Fruit fly (Drosophila melanogaster) whole organism, embryonic: Measurements from ENCODE around the gene CG34148.
A peak's percentile ranks its signal among the peaks of the same experiment; 100 is the strongest.

ENCODE experiments used
- Atf6 ChIP-seq: fragments of 200-800 bp; sonication (Bioruptor generic); IDR thresholded peaks from 2 replicates; pipeline ENCODE4 v1.3.6; 2022; ENCODE audit warnings: missing biosample characterization, missing genetic modification characterization
- CG12104 ChIP-seq: fragments of 200-800 bp; sonication (Bioruptor generic); optimal IDR thresholded peaks from 3 replicates; lab custom pipeline; 2016; ENCODE audit warnings: missing biosample characterization, missing genetic modification characterization
- CG12659 ChIP-seq: fragments of 200-800 bp; sonication (Bioruptor generic); optimal IDR thresholded peaks from 3 replicates; lab custom pipeline; 2017; ENCODE audit warnings: mild to moderate bottlenecking, missing biosample characterization, missing genetic modification reagents, missing genetic modification characterization
- CG13424 ChIP-seq: fragments of 200-800 bp; sonication (Bioruptor generic); optimal IDR thresholded peaks from 2 replicates; lab custom pipeline; 2019; ENCODE audit warnings: missing biosample characterization, mild to moderate bottlenecking, missing genetic modification characterization, moderate library complexity
- CG13775 ChIP-seq: fragments of 200-800 bp; sonication (Bioruptor generic); optimal IDR thresholded peaks from 3 replicates; lab custom pipeline; 2017; ENCODE audit warnings: missing biosample characterization, mild to moderate bottlenecking, missing genetic modification characterization
- CG14014 ChIP-seq: fragments of 200-800 bp; sonication (Bioruptor generic); IDR thresholded peaks from 2 replicates; pipeline ENCODE4 v1.3.6; 2022; ENCODE audit warnings: missing biosample characterization, missing genetic modification characterization
- CG15514 ChIP-seq: fragments of 200-800 bp; sonication (Bioruptor generic); optimal IDR thresholded peaks from 3 replicates; lab custom pipeline; 2017; ENCODE audit warnings: missing biosample characterization, missing genetic modification characterization, mild to moderate bottlenecking, moderate library complexity, missing genetic modification reagents
- CG1603 ChIP-seq: fragments of 200-800 bp; sonication (Bioruptor generic); optimal IDR thresholded peaks from 2 replicates; lab custom pipeline; 2019; ENCODE audit warnings: missing biosample characterization, mild to moderate bottlenecking, missing genetic modification characterization, moderate library complexity
- CG17186 ChIP-seq: fragments of 200-800 bp; sonication (Bioruptor generic); optimal IDR thresholded peaks from 3 replicates; lab custom pipeline; 2017; ENCODE audit warnings: missing biosample characterization, missing genetic modification reagents, missing genetic modification characterization
- CG17328 ChIP-seq: fragments of 200-800 bp; sonication (Bioruptor generic); IDR thresholded peaks from 2 replicates; pipeline ENCODE4 v1.3.6; 2022; ENCODE audit warnings: missing biosample characterization, missing genetic modification characterization
- CG17568 ChIP-seq: fragments of 200-800 bp; sonication (Bioruptor generic); optimal IDR thresholded peaks from 2 replicates; lab custom pipeline; 2018; ENCODE audit warnings: missing biosample characterization, mild to moderate bottlenecking, missing genetic modification characterization, moderate library complexity
- CG17829 ChIP-seq: fragments of 200-800 bp; optimal IDR thresholded peaks from 2 replicates; lab custom pipeline; 2019; ENCODE audit warnings: missing biosample characterization, mild to moderate bottlenecking, missing genetic modification characterization, moderate library complexity
- CG1832 ChIP-seq: fragments of 200-800 bp; sonication (Bioruptor generic); optimal IDR thresholded peaks from 2 replicates; lab custom pipeline; 2017; ENCODE audit warnings: missing biosample characterization, mild to moderate bottlenecking, missing genetic modification characterization, inconsistent platforms
- CG2202 ChIP-seq: fragments of 200-800 bp; sonication (Bioruptor generic); optimal IDR thresholded peaks from 2 replicates; lab custom pipeline; 2018; ENCODE audit warnings: missing biosample characterization, mild to moderate bottlenecking, missing genetic modification characterization
- CG2875 ChIP-seq: fragments of 200-800 bp; sonication (Bioruptor generic); optimal IDR thresholded peaks from 2 replicates; lab custom pipeline; 2017; ENCODE audit warnings: missing biosample characterization, mild to moderate bottlenecking, missing genetic modification characterization, missing genetic modification reagents
- CG31365 ChIP-seq: fragments of 200-800 bp; sonication (Bioruptor generic); optimal IDR thresholded peaks from 2 replicates; lab custom pipeline; 2018; ENCODE audit warnings: missing biosample characterization, mild to moderate bottlenecking, missing genetic modification characterization
- CG33557 ChIP-seq: fragments of 200-800 bp; sonication (Bioruptor generic); optimal IDR thresholded peaks from 2 replicates; lab custom pipeline; 2019; ENCODE audit warnings: missing biosample characterization, mild to moderate bottlenecking, missing genetic modification characterization, moderate library complexity
- CG34376 ChIP-seq: fragments of 200-800 bp; sonication (Bioruptor generic); optimal IDR thresholded peaks from 2 replicates; lab custom pipeline; 2018; ENCODE audit warnings: missing biosample characterization, mild to moderate bottlenecking, missing genetic modification characterization
- CG6854 ChIP-seq: fragments of 200-800 bp; sonication (Bioruptor generic); optimal IDR thresholded peaks from 3 replicates; lab custom pipeline; 2017; ENCODE audit warnings: missing biosample characterization, mild to moderate bottlenecking, missing genetic modification characterization
- CG9437 ChIP-seq: fragments of 200-800 bp; sonication (Bioruptor generic); optimal IDR thresholded peaks from 2 replicates; lab custom pipeline; 2018; ENCODE audit warnings: missing biosample characterization, mild to moderate bottlenecking, missing genetic modification characterization
- CG9932 ChIP-seq: fragments of 200-800 bp; sonication (Bioruptor generic); IDR thresholded peaks from 2 replicates; pipeline ENCODE4 v1.3.6; 2022; ENCODE audit warnings: missing biosample characterization, missing genetic modification characterization
- Dp ChIP-seq: fragments of 200-800 bp; sonication (Bioruptor generic); optimal IDR thresholded peaks from 2 replicates; lab custom pipeline; 2018; ENCODE audit warnings: missing biosample characterization, mild to moderate bottlenecking, missing genetic modification characterization, moderate library complexity
- Fer2 ChIP-seq: fragments of 200-800 bp; sonication (Bioruptor generic); optimal IDR thresholded peaks from 2 replicates; lab custom pipeline; 2018; ENCODE audit warnings: missing biosample characterization, mild to moderate bottlenecking, missing genetic modification characterization, moderate library complexity
- Fer3 ChIP-seq: fragments of 200-800 bp; sonication (Bioruptor generic); optimal IDR thresholded peaks from 2 replicates; lab custom pipeline; 2018; ENCODE audit warnings: missing biosample characterization, mild to moderate bottlenecking, missing genetic modification characterization, moderate library complexity
- Hey ChIP-seq: fragments of 200-800 bp; sonication (Bioruptor generic); optimal IDR thresholded peaks from 3 replicates; lab custom pipeline; 2018; ENCODE audit warnings: missing biosample characterization, mild to moderate bottlenecking, missing genetic modification characterization
- Nf-YA ChIP-seq: fragments of 200-800 bp; sonication (Bioruptor generic); IDR thresholded peaks from 2 replicates; pipeline ENCODE4 v1.3.6; 2022; ENCODE audit warnings: missing biosample characterization, missing genetic modification characterization
- Pdp1 ChIP-seq, 2 experiments: fragments of 200-800 bp; sonication (Bioruptor generic); optimal IDR thresholded peaks; 3 replicates each; lab custom pipeline; 2016; ENCODE audit warnings: missing biosample characterization in 2 of 2, missing genetic modification characterization in 2 of 2, mild to moderate bottlenecking in 1 of 2, moderate library complexity in 1 of 2
- Sry-β ChIP-seq: fragments of 200-800 bp; sonication (Bioruptor generic); optimal IDR thresholded peaks from 2 replicates; lab custom pipeline; 2018; ENCODE audit warnings: missing biosample characterization, mild to moderate bottlenecking, missing genetic modification characterization, moderate library complexity
- Stat92E ChIP-seq, 3 experiments: fragments of >200 bp in 2 of 3; fragments of 200-800 bp in 1 of 3; sonication (Bioruptor generic) in 1 of 3; optimal IDR thresholded peaks; 2 replicates each; lab custom pipeline; 2017 to 2019; ENCODE audit warnings: missing biosample characterization in 3 of 3, missing genetic modification characterization in 3 of 3, mild to moderate bottlenecking in 1 of 3, moderate library complexity in 1 of 3
- YL-1 ChIP-seq: fragments of 200-800 bp; sonication (Bioruptor generic); optimal IDR thresholded peaks from 3 replicates; lab custom pipeline; 2017; ENCODE audit warnings: missing biosample characterization, mild to moderate bottlenecking, missing genetic modification characterization
- bcd ChIP-seq: fragments of 200-800 bp; sonication (Bioruptor generic); optimal IDR thresholded peaks from 2 replicates; lab custom pipeline; 2017; ENCODE audit warnings: missing biosample characterization, mild to moderate bottlenecking, missing genetic modification characterization
- bsh ChIP-seq, 2 experiments: fragments of 200-800 bp; sonication (Bioruptor generic); optimal IDR thresholded peaks; 2 replicates each; lab custom pipeline; 2017 to 2018; ENCODE audit warnings: mild to moderate bottlenecking in 2 of 2, missing biosample characterization in 2 of 2, missing genetic modification characterization in 2 of 2, moderate library complexity in 1 of 2
- caup ChIP-seq: fragments of 200-800 bp; sonication (Bioruptor generic); optimal IDR thresholded peaks from 3 replicates; lab custom pipeline; 2017; ENCODE audit warnings: missing biosample characterization, mild to moderate bottlenecking, missing genetic modification characterization, moderate library complexity; ENCODE audit not compliant: severe bottlenecking
- crc ChIP-seq: fragments of 200-800 bp; sonication (Bioruptor generic); optimal IDR thresholded peaks from 2 replicates; lab custom pipeline; 2016; ENCODE audit warnings: missing biosample characterization, missing genetic modification characterization
- dysf ChIP-seq: fragments of 200-800 bp; sonication (Bioruptor generic); IDR thresholded peaks from 3 replicates; pipeline ENCODE4 v1.3.6; 2022; ENCODE audit warnings: missing biosample characterization, missing genetic modification characterization
- esg ChIP-seq: fragments of 200-800 bp; sonication (Bioruptor generic); conservative IDR thresholded peaks from 2 replicates; pipeline ENCODE4 v1.3.6; 2022; ENCODE audit warnings: missing biosample characterization, missing genetic modification characterization
- grau ChIP-seq: fragments of 200-800 bp; optimal IDR thresholded peaks from 3 replicates; lab custom pipeline; 2019; ENCODE audit warnings: missing biosample characterization, mild to moderate bottlenecking, missing genetic modification characterization, moderate library complexity
- gsb-n ChIP-seq: fragments of 200-800 bp; sonication (Bioruptor generic); optimal IDR thresholded peaks from 3 replicates; lab custom pipeline; 2018; ENCODE audit warnings: missing biosample characterization, mild to moderate bottlenecking, missing genetic modification characterization
- gt ChIP-seq: fragments of 200-800 bp; sonication (Bioruptor generic); IDR thresholded peaks from 2 replicates; pipeline ENCODE4 v1.3.6; 2022; ENCODE audit warnings: missing biosample characterization, missing genetic modification characterization
- peb ChIP-seq: fragments of 200-800 bp; sonication (Bioruptor generic); IDR thresholded peaks from 2 replicates; pipeline ENCODE4 v1.3.6; 2022; ENCODE audit warnings: missing biosample characterization, missing genetic modification characterization
- pum ChIP-seq: fragments of 200-800 bp; sonication (Bioruptor generic); optimal IDR thresholded peaks from 2 replicates; lab custom pipeline; 2016; ENCODE audit warnings: missing biosample characterization, missing genetic modification characterization
- pzg ChIP-seq: fragments of 200-800 bp; sonication (Bioruptor generic); optimal IDR thresholded peaks from 3 replicates; lab custom pipeline; 2018; ENCODE audit warnings: missing biosample characterization, mild to moderate bottlenecking, missing genetic modification characterization, moderate library complexity
- salm ChIP-seq: fragments of 200-800 bp; sonication (Bioruptor generic); optimal IDR thresholded peaks from 2 replicates; lab custom pipeline; 2018; ENCODE audit warnings: missing biosample characterization, mild to moderate bottlenecking, missing genetic modification characterization
- sima ChIP-seq: fragments of 200-800 bp; sonication (Bioruptor generic); optimal IDR thresholded peaks from 2 replicates; lab custom pipeline; 2016; ENCODE audit warnings: missing biosample characterization, missing genetic modification characterization
- sisA ChIP-seq: fragments of 200-800 bp; sonication (Bioruptor generic); IDR thresholded peaks from 2 replicates; pipeline ENCODE4 v1.3.6; 2022; ENCODE audit warnings: missing biosample characterization, missing genetic modification characterization
- trem ChIP-seq: fragments of 200-800 bp; optimal IDR thresholded peaks from 3 replicates; lab custom pipeline; 2019; ENCODE audit warnings: missing biosample characterization, mild to moderate bottlenecking, missing genetic modification characterization, moderate library complexity
- unc-4 ChIP-seq: fragments of 200-800 bp; sonication (Bioruptor generic); IDR thresholded peaks from 2 replicates; pipeline ENCODE4 v1.3.6; 2022; ENCODE audit warnings: missing biosample characterization, missing genetic modification characterization; ENCODE audit not compliant: partially characterized antibody
- unpg ChIP-seq: fragments of 200-800 bp; sonication (Bioruptor generic); optimal IDR thresholded peaks from 3 replicates; lab custom pipeline; 2018; ENCODE audit warnings: missing biosample characterization, mild to moderate bottlenecking, missing genetic modification characterization, moderate library complexity
- wek ChIP-seq: fragments of 200-800 bp; sonication (Bioruptor generic); optimal IDR thresholded peaks from 3 replicates; lab custom pipeline; 2018; ENCODE audit warnings: missing biosample characterization, mild to moderate bottlenecking, missing genetic modification characterization, moderate library complexity

CG34148 gene

dm6 chr3R:21864992-21865391, 13.5 kb downstream of the CG34148 start, which contains the start of gene lsn:
Gene lsn, plus strand, starts transcription at chr3R:21865168.
- peak; percentile 4 for TF ChIP-seq Fer3 (tag; lab: Kevin White, UChicago)
- peak in 1 of 2 experiments; percentile 16 for TF ChIP-seq Pdp1 (GFP tag; optimal IDR thresholded peaks at IDR 0.05; lab: Kevin White, UChicago)
- TF ChIP-seq CG17829 (tag; lab: Kevin White, UChicago) = peak; percentile 29
- TF ChIP-seq Nf-YA (GFP tag; lab: Robert Waterston, UW) = no peak
- TF ChIP-seq crc (GFP tag; lab: Kevin White, UChicago) = no peak
- TF ChIP-seq pzg = peak; percentile 42
- peak; percentile 18; the same call in 1 of the 2 replicates for TF ChIP-seq CG17328
- TF ChIP-seq unc-4 (GFP tag; lab: Robert Waterston, UW) = no peak
- TF ChIP-seq CG9932 (GFP tag; lab: Robert Waterston, UW) = no peak
- TF ChIP-seq pum (GFP tag; lab: Kevin White, UChicago) = no peak
- TF ChIP-seq CG15514 = peak; percentile 51
- TF ChIP-seq Fer2 (tag; lab: Kevin White, UChicago) = no peak
- TF ChIP-seq CG2875 (GFP tag; lab: Kevin White, UChicago) = peak; percentile 49
- peak; percentile 99 for TF ChIP-seq CG17186
- no peak for TF ChIP-seq esg (GFP tag; lab: Robert Waterston, UW)
- TF ChIP-seq CG12104 (GFP tag; lab: Kevin White, UChicago) = no peak
- no peak for TF ChIP-seq Sry-β
- TF ChIP-seq CG1832 (GFP tag; lab: Kevin White, UChicago) = no peak
- TF ChIP-seq bcd (GFP tag; lab: Kevin White, UChicago) = no peak
- TF ChIP-seq CG1603 (tag; lab: Kevin White, UChicago) = peak; percentile 68
- TF ChIP-seq bsh (GFP tag; optimal IDR thresholded peaks at IDR 0.05; lab: Kevin White, UChicago) = peak in 1 of 2 experiments; percentile 72
- no peak for TF ChIP-seq sima (GFP tag; lab: Kevin White, UChicago)
- peak; percentile 85 for TF ChIP-seq Dp (GFP tag; lab: Kevin White, UChicago)
- no peak for TF ChIP-seq salm
- TF ChIP-seq sisA (GFP tag; lab: Robert Waterston, UW) = no peak
- TF ChIP-seq CG13424 (tag; lab: Kevin White, UChicago) = peak; percentile 29
- TF ChIP-seq caup (GFP tag; lab: Kevin White, UChicago) = peak; percentile 51
- TF ChIP-seq CG14014 (GFP tag; lab: Robert Waterston, UW) = peak; percentile 51; the same call in 1 of the 2 replicates
- TF ChIP-seq gsb-n = peak; percentile 63
- TF ChIP-seq trem (tag; lab: Kevin White, UChicago) = no peak
- TF ChIP-seq grau (tag; lab: Kevin White, UChicago) = peak; percentile 31
- TF ChIP-seq CG9437 (GFP tag; lab: Kevin White, UChicago) = peak; percentile 100
- TF ChIP-seq Stat92E (GFP tag; optimal IDR thresholded peaks at IDR 0.05; lab: Kevin White, UChicago) = no peak
- TF ChIP-seq YL-1 = peak; percentile 1
- TF ChIP-seq Atf6 (GFP tag; lab: Robert Waterston, UW) = 0 out of 2 replicates have a peak, but pooled peaks have one; percentile 30
- TF ChIP-seq CG13775 (GFP tag; lab: Kevin White, UChicago) = no peak
- no peak for TF ChIP-seq Hey
- no peak for TF ChIP-seq dysf (GFP tag; lab: Robert Waterston, UW)
- TF ChIP-seq CG31365 (tag; lab: Kevin White, UChicago) = no peak
- TF ChIP-seq CG12659 (GFP tag; lab: Kevin White, UChicago) = peak; percentile 36
- no peak for TF ChIP-seq CG6854 (GFP tag; lab: Kevin White, UChicago)
- peak; percentile 51 for TF ChIP-seq CG2202 (tag; lab: Kevin White, UChicago)
- no peak for TF ChIP-seq gt (GFP tag; lab: Robert Waterston, UW)
- TF ChIP-seq wek (GFP tag; lab: Kevin White, UChicago) = peak; percentile 46
- peak; percentile 37 for TF ChIP-seq CG34376 (GFP tag; lab: Kevin White, UChicago)
- no peak for TF ChIP-seq peb (GFP tag; lab: Robert Waterston, UW)
- TF ChIP-seq CG17568 (GFP tag; lab: Kevin White, UChicago) = peak; percentile 73
- peak; percentile 55 for TF ChIP-seq CG33557 (GFP tag; lab: Kevin White, UChicago)
- peak; percentile 44 for TF ChIP-seq unpg (GFP tag; lab: Kevin White, UChicago)
